Fruit fly (Drosophila melanogaster): ENCODE measurements around the gene CG15525.

Gene CG15525

DNA sequence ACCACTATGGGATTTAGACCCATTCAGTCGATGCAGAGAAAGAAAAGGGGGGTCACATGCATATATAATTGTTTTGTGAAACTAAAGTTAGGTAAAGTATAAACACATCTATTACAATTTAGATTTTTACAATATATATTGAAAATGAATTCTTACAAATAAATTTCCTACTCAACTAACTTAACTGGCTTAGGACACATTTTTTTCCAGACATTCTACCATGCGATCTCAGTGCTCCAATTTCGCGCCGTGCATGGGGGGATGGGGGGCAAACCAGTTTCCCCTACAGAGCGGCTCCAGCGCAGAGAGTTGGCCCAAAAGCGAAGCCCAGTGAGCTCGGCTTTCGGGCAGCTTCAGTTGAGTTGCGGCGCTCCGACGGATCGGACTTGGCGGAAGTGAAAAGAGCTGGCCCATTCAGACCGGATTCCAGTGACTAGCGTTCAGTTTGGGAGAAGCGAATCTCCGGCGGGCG is 14.4 kb downstream of the CG15525 start, which contains the start of gene CG7896 (continued):
- peak; percentile 48 for TF ChIP-seq CG17359 (tag; optimal IDR thresholded peaks at IDR 0.05)
- TF ChIP-seq gem (tag; optimal IDR thresholded peaks at IDR 0.05) = peak; percentile 79
- TF ChIP-seq schlank (tag; optimal IDR thresholded peaks at IDR 0.05) = no peak
- peak; percentile 76 for TF ChIP-seq E2f1 (GFP tag; IDR thresholded peaks at IDR 0.05)
- peak; percentile 25 for TF ChIP-seq CG2202 (tag; optimal IDR thresholded peaks at IDR 0.05)
- no peak for TF ChIP-seq chif (GFP tag; optimal IDR thresholded peaks at IDR 0.05)
- TF ChIP-seq otp (GFP tag; IDR thresholded peaks at IDR 0.05) = peak; percentile 59; the same call in 1 of the 3 replicates
- peak; percentile 51; the same call in 1 of the 2 replicates for TF ChIP-seq MBD-R2 (GFP tag; IDR thresholded peaks at IDR 0.05)
- TF ChIP-seq tio (GFP tag; optimal IDR thresholded peaks at IDR 0.05) = peak; percentile 57
- TF ChIP-seq Hand (GFP tag; optimal IDR thresholded peaks at IDR 0.05) = peak; percentile 17
- TF ChIP-seq luna (GFP tag; optimal IDR thresholded peaks at IDR 0.05) = no peak
- TF ChIP-seq nerfin-2 (GFP tag; IDR thresholded peaks at IDR 0.05; ENCODE audit: partially characterized antibody) = no peak
- TF ChIP-seq fu2 (GFP tag; optimal IDR thresholded peaks at IDR 0.05) = no peak
- TF ChIP-seq CG9727 (GFP tag; optimal IDR thresholded peaks at IDR 0.05) = peak; percentile 67
- TF ChIP-seq CG3995 (GFP tag; optimal IDR thresholded peaks at IDR 0.05) = peak; percentile 26
- TF ChIP-seq ac (GFP tag; optimal IDR thresholded peaks at IDR 0.05) = no peak
- TF ChIP-seq E2f2 (GFP tag; IDR thresholded peaks at IDR 0.05) = peak; percentile 55; the same call in 1 of the 2 replicates
- peak; percentile 37 for TF ChIP-seq Max (GFP tag; optimal IDR thresholded peaks at IDR 0.05)
- peak; percentile 43 for TF ChIP-seq CG4328 (GFP tag; optimal IDR thresholded peaks at IDR 0.05)
- TF ChIP-seq Jarid2 (GFP tag; optimal IDR thresholded peaks at IDR 0.05) = peak; percentile 53
- peak; percentile 40 for TF ChIP-seq CG5180 (GFP tag; optimal IDR thresholded peaks at IDR 0.05)
- TF ChIP-seq CG9437 (GFP tag; optimal IDR thresholded peaks at IDR 0.05) = peak; percentile 38
- no peak for TF ChIP-seq Lhr (GFP tag; optimal IDR thresholded peaks at IDR 0.05)
- peak; percentile 67 for TF ChIP-seq CG12769 (tag; optimal IDR thresholded peaks at IDR 0.05)
- peak; percentile 81 for TF ChIP-seq zfh1 (GFP tag; IDR thresholded peaks at IDR 0.05)
- TF ChIP-seq Sox100B (GFP tag; optimal IDR thresholded peaks at IDR 0.05) = peak; percentile 75
- peak; percentile 47 for TF ChIP-seq ATbp (GFP tag; optimal IDR thresholded peaks at IDR 0.05)
- TF ChIP-seq CG31441 (GFP tag; IDR thresholded peaks at IDR 0.05) = peak; percentile 84
- TF ChIP-seq Vsx1 (GFP tag; optimal IDR thresholded peaks at IDR 0.05) = peak; percentile 3
- no peak for TF ChIP-seq CG17186 (GFP tag; optimal IDR thresholded peaks at IDR 0.05)
- peak; percentile 69 for TF ChIP-seq Blimp-1 (GFP tag; optimal IDR thresholded peaks at IDR 0.05)
- TF ChIP-seq CG4854 (GFP tag; optimal IDR thresholded peaks at IDR 0.05) = no peak
- peak; percentile 69 for TF ChIP-seq CG13296 (GFP tag; optimal IDR thresholded peaks at IDR 0.05)
- TF ChIP-seq trem (tag; optimal IDR thresholded peaks at IDR 0.05) = peak; percentile 28
- peak; percentile 74 for TF ChIP-seq bcd (GFP tag; optimal IDR thresholded peaks at IDR 0.05)
- TF ChIP-seq CHES-1-like (GFP tag; optimal IDR thresholded peaks at IDR 0.05) = no peak
- peak; percentile 88 for TF ChIP-seq tgo (GFP tag; IDR thresholded peaks at IDR 0.05)
- no peak for TF ChIP-seq Mes4 (GFP tag; optimal IDR thresholded peaks at IDR 0.05)
- TF ChIP-seq caup (GFP tag; optimal IDR thresholded peaks at IDR 0.05; ENCODE audit: severe bottlenecking) = peak; percentile 67
- peak; percentile 73 for TF ChIP-seq danr (GFP tag; IDR thresholded peaks at IDR 0.05)
- TF ChIP-seq Doc3 (GFP tag; IDR thresholded peaks at IDR 0.05; ENCODE audit: partially characterized antibody) = 0 out of 3 replicates have a peak, but pooled peaks have one; percentile 9
- TF ChIP-seq Mad (GFP tag; optimal IDR thresholded peaks at IDR 0.05) = no peak
- TF ChIP-seq Meics (GFP tag; optimal IDR thresholded peaks at IDR 0.05) = peak; percentile 69
- TF ChIP-seq CG13894 (tag; optimal IDR thresholded peaks at IDR 0.05) = no peak
- no peak for TF ChIP-seq bowl (GFP tag; IDR thresholded peaks at IDR 0.05)
- TF ChIP-seq emc (GFP tag; optimal IDR thresholded peaks at IDR 0.05) = no peak
- TF ChIP-seq B-H2 (GFP tag; optimal IDR thresholded peaks at IDR 0.05) = peak; percentile 4
- TF ChIP-seq CG1233 (GFP tag; optimal IDR thresholded peaks at IDR 0.05) = peak; percentile 13
- TF ChIP-seq CG10274 (GFP tag; optimal IDR thresholded peaks at IDR 0.05) = peak; percentile 8
